Fruit fly (Drosophila melanogaster) whole organism, wandering third instar larva: Measurements from ENCODE around the gene CG42268.

ENCODE experiments used
- Abd-B ChIP-seq: fragments of >200 bp; optimal IDR thresholded peaks from 2 replicates; lab custom pipeline; 2017; ENCODE audit warnings: missing biosample characterization, missing genetic modification characterization
- CG32264 ChIP-seq: fragments of 200-800 bp; sonication (Bioruptor generic); optimal IDR thresholded peaks from 2 replicates; lab custom pipeline; 2016; ENCODE audit warnings: missing biosample characterization, missing genetic modification characterization
- CG9705 ChIP-seq: fragments of 200-800 bp; sonication (Bioruptor generic); optimal IDR thresholded peaks from 2 replicates; lab custom pipeline; 2018; ENCODE audit warnings: missing biosample characterization, mild to moderate bottlenecking, missing genetic modification characterization
- CrebA ChIP-seq: fragments of 200-800 bp; sonication (Bioruptor generic); optimal IDR thresholded peaks from 2 replicates; lab custom pipeline; 2016; ENCODE audit warnings: missing biosample characterization, mild to moderate bottlenecking, missing genetic modification characterization, borderline replicate concordance
- Dfd ChIP-seq: fragments of >200 bp; optimal IDR thresholded peaks from 2 replicates; lab custom pipeline; 2017; ENCODE audit warnings: missing biosample characterization, missing genetic modification characterization
- Dif ChIP-seq: fragments of 200-275, 200-300 bp; sonication (Bioruptor generic); optimal IDR thresholded peaks from 2 replicates; lab custom pipeline; 2018; ENCODE audit warnings: missing biosample characterization, missing genetic modification characterization; ENCODE audit not compliant: partially characterized antibody
- GATAd ChIP-seq: sonication (Bioruptor generic); optimal IDR thresholded peaks from 2 replicates; lab custom pipeline; 2016; ENCODE audit warnings: missing biosample characterization, missing genetic modification characterization
- HLH106 ChIP-seq: fragments of 200-800 bp; optimal IDR thresholded peaks from 3 replicates; lab custom pipeline; 2019; ENCODE audit warnings: missing biosample characterization, mild to moderate bottlenecking, missing genetic modification characterization, moderate library complexity
- Hnf4 ChIP-seq: fragments of 200-800 bp; sonication (Bioruptor generic); optimal IDR thresholded peaks from 2 replicates; lab custom pipeline; 2016; ENCODE audit warnings: missing biosample characterization, mild to moderate bottlenecking, missing genetic modification characterization
- Hr78 ChIP-seq: fragments of >200 bp; optimal IDR thresholded peaks from 2 replicates; lab custom pipeline; 2017; ENCODE audit warnings: missing biosample characterization, missing genetic modification characterization
- Hr83 ChIP-seq: fragments of 200-300 bp; sonication (Bioruptor generic); optimal IDR thresholded peaks from 2 replicates; lab custom pipeline; 2016; ENCODE audit warnings: missing biosample characterization, mild to moderate bottlenecking, missing genetic modification characterization, moderate library complexity; ENCODE audit not compliant: poor library complexity, severe bottlenecking
- Jra ChIP-seq: sonication (Bioruptor generic); optimal IDR thresholded peaks from 2 replicates; lab custom pipeline; 2016; ENCODE audit warnings: missing biosample characterization, missing genetic modification characterization
- Myc ChIP-seq: fragments of >200 bp; optimal IDR thresholded peaks from 2 replicates; lab custom pipeline; 2017
- N ChIP-seq: fragments of >200 bp; optimal IDR thresholded peaks from 2 replicates; lab custom pipeline; 2018; ENCODE audit warnings: missing biosample characterization, missing external identifiers, missing genetic modification characterization
- OdsH ChIP-seq: fragments of 200-800 bp; sonication (Bioruptor generic); optimal IDR thresholded peaks from 2 replicates; lab custom pipeline; 2016; ENCODE audit warnings: missing biosample characterization, mild to moderate bottlenecking, missing genetic modification characterization
- Rel ChIP-seq, 2 experiments: fragments of 200-800 bp; sonication (Bioruptor generic) in 1 of 2; optimal IDR thresholded peaks; 2 replicates in 1 of 2; 3 replicates in 1 of 2; lab custom pipeline; 2016 to 2019; ENCODE audit warnings: mild to moderate bottlenecking in 2 of 2, missing biosample characterization in 2 of 2, missing genetic modification characterization in 2 of 2, moderate library complexity in 1 of 2
- Sp1 ChIP-seq: fragments of 200-800 bp; sonication (Bioruptor generic); optimal IDR thresholded peaks from 3 replicates; lab custom pipeline; 2019; ENCODE audit warnings: missing biosample characterization, mild to moderate bottlenecking, missing genetic modification characterization, moderate library complexity
- Vsx2 ChIP-seq: fragments of 200-300, 225-300 bp; sonication (Bioruptor generic); optimal IDR thresholded peaks from 2 replicates; lab custom pipeline; 2018; ENCODE audit warnings: missing biosample characterization, missing genetic modification characterization; ENCODE audit not compliant: partially characterized antibody
- br ChIP-seq: fragments of 200-800 bp; sonication (Bioruptor generic); optimal IDR thresholded peaks from 2 replicates; lab custom pipeline; 2016; ENCODE audit warnings: missing biosample characterization, missing genetic modification characterization
- brk ChIP-seq: fragments of 200-800 bp; sonication (Bioruptor generic); optimal IDR thresholded peaks from 2 replicates; lab custom pipeline; 2016; ENCODE audit warnings: missing biosample characterization, mild to moderate bottlenecking, missing genetic modification characterization
- dl ChIP-seq, 2 experiments: fragments of 175-275, 200-275 bp in 1 of 2; fragments of 200-275 bp in 1 of 2; sonication (Bioruptor generic); optimal IDR thresholded peaks; lab custom pipeline; 2018; ENCODE audit warnings: mild to moderate bottlenecking in 2 of 2, missing biosample characterization in 2 of 2, missing genetic modification characterization in 2 of 2, moderate library complexity in 2 of 2; ENCODE audit not compliant: partially characterized antibody in 2 of 2, insufficient read depth in 1 of 2
- dmrt93B ChIP-seq: fragments of 200-800 bp; sonication (Bioruptor generic); optimal IDR thresholded peaks from 2 replicates; lab custom pipeline; 2018; ENCODE audit warnings: missing biosample characterization, mild to moderate bottlenecking, missing genetic modification characterization
- dsf ChIP-seq: sonication (Bioruptor generic); optimal IDR thresholded peaks from 2 replicates; lab custom pipeline; 2016; ENCODE audit warnings: missing biosample characterization, missing genetic modification characterization, borderline replicate concordance
- ey ChIP-seq: fragments of 200-800 bp; sonication (Bioruptor generic); optimal IDR thresholded peaks from 2 replicates; lab custom pipeline; 2016; ENCODE audit warnings: missing biosample characterization, missing genetic modification characterization
- foxo ChIP-seq, 2 experiments: fragments of 200-800 bp; sonication (Bioruptor generic); optimal IDR thresholded peaks; 2 replicates in 1 of 2; 3 replicates in 1 of 2; lab custom pipeline; 2016 to 2017; ENCODE audit warnings: missing biosample characterization in 2 of 2, missing genetic modification characterization in 2 of 2
- fru ChIP-seq: fragments of 200-800 bp; sonication (Bioruptor generic); optimal IDR thresholded peaks from 3 replicates; lab custom pipeline; 2016; ENCODE audit warnings: missing biosample characterization, mild to moderate bottlenecking, missing genetic modification characterization
- h ChIP-seq: fragments of 200-800 bp; sonication (Bioruptor generic); optimal IDR thresholded peaks from 3 replicates; lab custom pipeline; 2016; ENCODE audit warnings: missing biosample characterization, mild to moderate bottlenecking, missing genetic modification characterization
- lola ChIP-seq: fragments of >200 bp; optimal IDR thresholded peaks from 2 replicates; lab custom pipeline; 2017; ENCODE audit warnings: missing biosample characterization, missing genetic modification characterization
- pan ChIP-seq: fragments of >200 bp; optimal IDR thresholded peaks from 2 replicates; lab custom pipeline; 2017
- psq ChIP-seq: fragments of 200-800 bp; sonication (Bioruptor generic); optimal IDR thresholded peaks from 3 replicates; lab custom pipeline; 2017; ENCODE audit warnings: missing biosample characterization, mild to moderate bottlenecking, missing genetic modification characterization, moderate library complexity
- rgr ChIP-seq: fragments of 200-800 bp; sonication (Bioruptor generic); optimal IDR thresholded peaks from 3 replicates; lab custom pipeline; 2016; ENCODE audit warnings: missing biosample characterization, mild to moderate bottlenecking, missing genetic modification characterization
- sage ChIP-seq: fragments of 200-800 bp; sonication (Bioruptor generic); optimal IDR thresholded peaks from 2 replicates; lab custom pipeline; 2016; ENCODE audit warnings: missing biosample characterization, mild to moderate bottlenecking, missing genetic modification characterization
- sv ChIP-seq: fragments of 200-800 bp; sonication (Bioruptor generic); optimal IDR thresholded peaks from 3 replicates; lab custom pipeline; 2016; ENCODE audit warnings: missing biosample characterization, missing genetic modification characterization
- usp ChIP-seq: fragments of >200 bp; optimal IDR thresholded peaks from 2 replicates; lab custom pipeline; 2017; ENCODE audit warnings: missing biosample characterization, missing genetic modification characterization
- woc ChIP-seq: sonication (Bioruptor generic); optimal IDR thresholded peaks from 2 replicates; lab custom pipeline; 2016; ENCODE audit warnings: missing biosample characterization, mild to moderate bottlenecking, missing genetic modification characterization

CG42268 gene

DNA sequence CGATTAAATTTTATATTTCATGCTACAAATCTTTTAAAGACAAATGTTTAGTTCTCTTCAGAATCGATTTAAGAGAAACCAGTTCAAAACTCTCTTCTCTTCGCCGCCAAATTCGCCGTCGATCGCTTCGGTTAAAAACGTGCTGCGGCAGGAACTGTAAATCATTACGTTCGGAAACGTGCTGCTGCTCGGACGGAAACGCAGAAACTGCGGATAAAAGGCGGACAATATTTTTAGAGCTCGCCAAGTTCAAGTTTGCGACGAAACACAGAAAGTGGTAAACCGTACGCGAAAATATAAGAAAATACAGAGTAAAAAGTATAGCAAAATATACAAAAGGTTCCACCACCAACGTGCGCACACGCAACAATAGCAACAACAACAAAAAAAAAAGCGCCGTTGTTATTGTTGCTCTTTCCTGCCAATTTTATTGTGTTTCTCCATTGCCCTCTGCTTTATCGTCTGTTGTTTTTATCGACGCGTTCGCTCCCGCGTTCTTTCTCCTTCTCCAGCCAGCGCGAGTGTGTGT is 3.3 kb upstream of the CG42268 start, which contains the start of gene Ae2 (continued):
- TF ChIP-seq Hr83 (GFP tag; lab: Kevin White, UChicago): no peak
- TF ChIP-seq psq (GFP tag; lab: Kevin White, UChicago): peak; percentile 99

DNA sequence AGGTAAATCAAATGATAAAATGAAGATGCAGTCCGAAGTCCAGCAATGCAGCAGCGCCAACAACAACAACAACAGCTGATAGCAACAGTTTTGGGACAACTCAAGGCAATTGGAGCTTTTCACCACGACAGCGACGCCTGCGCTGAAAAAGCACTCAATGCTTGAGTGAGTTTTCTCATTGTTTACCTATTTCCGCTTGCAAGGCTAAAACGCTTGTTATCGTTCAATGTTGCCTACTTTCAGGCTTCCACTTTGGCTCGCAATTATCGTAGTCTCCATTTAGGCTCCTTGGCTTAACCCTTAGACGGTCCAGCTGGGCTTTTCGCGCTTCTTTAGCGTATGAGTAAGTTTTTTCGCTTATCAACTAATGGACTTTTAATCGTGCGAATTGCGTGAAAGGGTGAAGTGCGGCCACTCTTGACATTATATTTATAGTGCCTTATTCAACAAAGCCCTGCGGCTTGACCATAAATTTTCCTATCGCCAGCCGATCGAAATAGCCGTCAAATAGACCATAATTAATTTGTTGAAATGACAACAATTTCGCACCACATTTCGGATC is 1.9 kb upstream of the CG42268 start:
- TF ChIP-seq CrebA (no peak), rgr (peak; percentile 23), GATAd (GFP tag; lab: Kevin White, UChicago) (no peak), Hnf4 (peak; percentile 5), N (GFP tag; lab: Kevin White, UChicago) (peak; percentile 90), dmrt93B (GFP tag; lab: Kevin White, UChicago) (no peak), fru (GFP tag; lab: Kevin White, UChicago) (no peak), Myc (lab: Kevin White, UChicago) (peak; percentile 84)
- TF ChIP-seq, all 38 proteins: peak for 4

DNA sequence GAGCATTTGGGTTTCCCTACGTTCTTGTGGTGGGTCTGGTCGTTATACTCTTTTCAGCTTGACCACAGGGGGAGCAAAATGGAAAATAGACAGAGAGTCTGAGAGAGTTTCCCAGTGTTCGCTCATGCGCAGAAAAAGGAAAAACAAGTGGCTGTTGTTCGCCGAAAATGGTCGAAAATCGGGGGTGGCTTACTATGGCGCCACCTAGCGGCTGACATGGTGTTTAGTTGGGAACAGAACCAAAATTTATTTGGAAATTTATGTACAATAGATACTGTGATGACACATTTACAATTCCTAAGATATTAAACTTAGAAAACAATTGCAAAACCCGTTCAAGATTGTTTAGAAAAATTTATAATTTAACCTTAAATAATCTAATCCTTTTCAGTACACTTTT is 8.6 kb downstream of the CG42268 start:
- no peak for TF ChIP-seq CG9705 (GFP tag; lab: Kevin White, UChicago)
- peak; percentile 34 for TF ChIP-seq Myc (lab: Kevin White, UChicago)
- no peak for TF ChIP-seq CG32264 (GFP tag; lab: Kevin White, UChicago)

DNA sequence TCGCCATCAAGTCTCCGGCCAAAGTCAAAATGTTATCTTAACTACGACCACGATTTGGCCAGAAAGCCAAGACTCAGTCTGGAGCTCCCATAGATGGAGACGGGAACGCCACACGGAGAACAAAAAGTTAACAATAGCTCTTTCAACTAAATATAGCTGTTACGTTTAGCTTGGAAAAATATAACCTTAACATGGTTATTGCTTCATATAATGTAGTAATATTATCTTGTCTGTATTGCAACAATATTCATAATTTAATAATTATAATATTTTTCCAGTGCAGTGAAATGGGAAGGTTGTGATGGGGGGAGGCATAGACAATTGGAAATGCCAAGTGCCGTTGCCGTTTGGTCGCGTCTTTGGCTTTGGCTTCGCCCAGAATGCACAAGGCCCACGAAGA is 14.8 kb downstream of the CG42268 start:
- TF ChIP-seq Hr83 (GFP tag; lab: Kevin White, UChicago) (no peak), Vsx2 (GFP tag; lab: Kevin White, UChicago) (no peak), rgr (no peak), CG9705 (GFP tag; lab: Kevin White, UChicago) (no peak), sage (GFP tag; lab: Kevin White, UChicago) (no peak), br (GFP tag; lab: Kevin White, UChicago) (no peak)
- TF ChIP-seq, all 38 proteins: peak for 0

DNA sequence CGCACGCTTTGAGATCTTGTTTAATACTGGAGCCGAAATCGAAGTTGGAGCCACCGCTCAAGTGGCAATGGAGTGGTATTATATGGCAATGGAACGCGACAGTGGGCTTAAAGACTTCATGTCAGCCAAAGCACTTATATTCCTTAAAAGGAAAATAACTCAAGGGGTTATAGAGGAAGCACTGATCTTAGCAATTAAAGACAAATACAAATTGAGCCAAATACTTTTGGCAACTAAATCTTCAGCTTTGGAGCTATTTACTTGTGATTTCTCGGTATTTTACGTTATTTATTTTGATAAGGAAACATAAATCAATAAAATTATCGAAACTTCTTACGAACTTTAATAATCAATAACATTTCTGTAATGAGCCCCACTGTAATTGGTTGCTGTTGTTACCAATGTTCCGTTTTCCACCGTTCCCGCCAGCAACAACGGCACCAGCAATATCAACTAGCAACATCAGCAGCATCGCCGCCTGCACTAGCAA is 16.1 kb downstream of the CG42268 start:
- TF ChIP-seq CG32264 (GFP tag; lab: Kevin White, UChicago): peak; percentile 79
- no peak for TF ChIP-seq Hr78
- TF ChIP-seq HLH106 (tag; lab: Kevin White, UChicago): peak; percentile 96
- TF ChIP-seq Dfd: no peak
- peak; percentile 65 for TF ChIP-seq rgr
- TF ChIP-seq CG9705 (GFP tag; lab: Kevin White, UChicago): peak; percentile 94
- TF ChIP-seq dmrt93B (GFP tag; lab: Kevin White, UChicago): peak; percentile 92
- TF ChIP-seq N (GFP tag; lab: Kevin White, UChicago): no peak
- peak; percentile 81 for TF ChIP-seq ey (GFP tag; lab: Kevin White, UChicago)
- TF ChIP-seq Myc (lab: Kevin White, UChicago): no peak
- no peak for TF ChIP-seq Abd-B
- TF ChIP-seq woc (GFP tag; lab: Kevin White, UChicago): peak; percentile 90
- TF ChIP-seq Rel (GFP tag; optimal IDR thresholded peaks at IDR 0.05; lab: Kevin White, UChicago): peak; percentile 41
- peak; percentile 53 for TF ChIP-seq Rel (tag; optimal IDR thresholded peaks at IDR 0.05; lab: Kevin White, UChicago)
- peak; percentile 87 for TF ChIP-seq Sp1 (GFP tag; lab: Kevin White, UChicago)
- no peak for TF ChIP-seq lola
- TF ChIP-seq sage (GFP tag; lab: Kevin White, UChicago): peak; percentile 90
- TF ChIP-seq foxo (GFP tag; optimal IDR thresholded peaks at IDR 0.05; lab: Kevin White, UChicago): peak; percentile 60 to 88
- peak; percentile 83 for TF ChIP-seq br (GFP tag; lab: Kevin White, UChicago)
- TF ChIP-seq dsf (GFP tag; lab: Kevin White, UChicago): no peak
- peak; percentile 88 for TF ChIP-seq fru (GFP tag; lab: Kevin White, UChicago)
- TF ChIP-seq dl (GFP tag; optimal IDR thresholded peaks at IDR 0.05; lab: Kevin White, UChicago; ENCODE audit: insufficient read depth in 1 of 2, partially characterized antibody in 2 of 2): no peak
- peak; percentile 65 for TF ChIP-seq sv (GFP tag; lab: Kevin White, UChicago)
- peak; percentile 76 for TF ChIP-seq psq (GFP tag; lab: Kevin White, UChicago)
- TF ChIP-seq usp (GFP tag; lab: Kevin White, UChicago): no peak
- peak; percentile 13 for TF ChIP-seq Hr83 (GFP tag; lab: Kevin White, UChicago)
- no peak for TF ChIP-seq GATAd (GFP tag; lab: Kevin White, UChicago)
- no peak for TF ChIP-seq Jra (GFP tag; lab: Kevin White, UChicago)
- no peak for TF ChIP-seq pan (lab: Kevin White, UChicago)
- peak; percentile 79 for TF ChIP-seq OdsH (GFP tag; lab: Kevin White, UChicago)
- no peak for TF ChIP-seq Dif (GFP tag; lab: Kevin White, UChicago)
- peak; percentile 7 for TF ChIP-seq CrebA
- no peak for TF ChIP-seq brk
- peak; percentile 75 for TF ChIP-seq Hnf4
- peak; percentile 87 for TF ChIP-seq h
